Fruit fly (Drosophila melanogaster) whole organism, embryonic: Measurements from ENCODE around the gene Spase25.
A peak's percentile ranks its signal among the peaks of the same experiment; 100 is the strongest.

Experiments
- Awh ChIP-seq: fragments of 200-800 bp; sonication (Bioruptor generic); IDR thresholded peaks from 2 replicates; pipeline ENCODE4, ENCODE4 v1.3.6; 2022; ENCODE audit warnings: missing biosample characterization, missing genetic modification characterization
- CG10654 ChIP-seq: fragments of 200-800 bp; sonication (Bioruptor generic); optimal IDR thresholded peaks from 2 replicates; lab custom pipeline; 2016; ENCODE audit warnings: missing biosample characterization, missing genetic modification characterization
- CG11398 ChIP-seq: fragments of 200-800 bp; sonication (Bioruptor generic); optimal IDR thresholded peaks from 2 replicates; lab custom pipeline; 2016; ENCODE audit warnings: missing biosample characterization, missing genetic modification characterization
- CG12219 ChIP-seq: fragments of 200-800 bp; sonication (Bioruptor generic); optimal IDR thresholded peaks from 3 replicates; lab custom pipeline; 2018; ENCODE audit warnings: missing biosample characterization, mild to moderate bottlenecking, missing genetic modification characterization
- CG12236 ChIP-seq: fragments of 200-800 bp; sonication (Bioruptor generic); optimal IDR thresholded peaks from 2 replicates; lab custom pipeline; 2016; ENCODE audit warnings: missing biosample characterization, missing genetic modification characterization
- CG12744 ChIP-seq: fragments of 200-800 bp; sonication (Bioruptor generic); optimal IDR thresholded peaks from 2 replicates; lab custom pipeline; 2016; ENCODE audit warnings: missing biosample characterization, missing genetic modification characterization
- CG14050 ChIP-seq: fragments of 200-800 bp; sonication (Bioruptor generic); IDR thresholded peaks from 3 replicates; pipeline ENCODE4 v1.3.6; 2022; ENCODE audit warnings: missing biosample characterization, missing genetic modification characterization
- CG14667 ChIP-seq: fragments of 200-800 bp; sonication (Bioruptor generic); IDR thresholded peaks from 2 replicates; pipeline ENCODE4 v1.3.6; 2022; ENCODE audit warnings: missing biosample characterization, missing genetic modification characterization
- CG14965 ChIP-seq: fragments of 200-800 bp; sonication (Bioruptor generic); optimal IDR thresholded peaks from 2 replicates; lab custom pipeline; 2016; ENCODE audit warnings: missing biosample characterization, missing genetic modification characterization, borderline replicate concordance
- CG15514 ChIP-seq: fragments of 200-800 bp; sonication (Bioruptor generic); optimal IDR thresholded peaks from 3 replicates; lab custom pipeline; 2017; ENCODE audit warnings: missing biosample characterization, missing genetic modification characterization, mild to moderate bottlenecking, moderate library complexity, missing genetic modification reagents
- CG15696 ChIP-seq: fragments of 200-800 bp; sonication (Bioruptor generic); optimal IDR thresholded peaks from 2 replicates; lab custom pipeline; 2019; ENCODE audit warnings: missing biosample characterization, mild to moderate bottlenecking, missing genetic modification characterization, moderate library complexity
- CG17359 ChIP-seq: fragments of 200-800 bp; sonication (Bioruptor generic); optimal IDR thresholded peaks from 3 replicates; lab custom pipeline; 2018; ENCODE audit warnings: missing biosample characterization, mild to moderate bottlenecking, missing genetic modification characterization, moderate library complexity
- CG18599 ChIP-seq: fragments of 200-800 bp; sonication (Bioruptor generic); optimal IDR thresholded peaks from 3 replicates; lab custom pipeline; 2017; ENCODE audit warnings: missing biosample characterization, missing genetic modification characterization, mild to moderate bottlenecking, moderate library complexity, missing genetic modification reagents
- CG2120 ChIP-seq: fragments of 200-800 bp; sonication (Bioruptor generic); optimal IDR thresholded peaks from 3 replicates; lab custom pipeline; 2016; ENCODE audit warnings: missing biosample characterization, missing genetic modification characterization
- CG2712 ChIP-seq: fragments of 200-800 bp; optimal IDR thresholded peaks from 3 replicates; lab custom pipeline; 2019; ENCODE audit warnings: missing biosample characterization, mild to moderate bottlenecking, missing genetic modification characterization, moderate library complexity
- CG3065 ChIP-seq: fragments of 200-800 bp; sonication (Bioruptor generic); optimal IDR thresholded peaks from 2 replicates; lab custom pipeline; 2016; ENCODE audit warnings: missing biosample characterization, missing genetic modification characterization
- CG33213 ChIP-seq: fragments of 200-800 bp; sonication (Bioruptor generic); optimal IDR thresholded peaks from 3 replicates; lab custom pipeline; 2016; ENCODE audit warnings: missing biosample characterization, missing genetic modification characterization
- CG3995 ChIP-seq: fragments of 200-800 bp; sonication (Bioruptor generic); optimal IDR thresholded peaks from 3 replicates; lab custom pipeline; 2016; ENCODE audit warnings: missing biosample characterization, missing genetic modification characterization
- CG4854 ChIP-seq: fragments of 200-800 bp; sonication (Bioruptor generic); optimal IDR thresholded peaks from 2 replicates; lab custom pipeline; 2016; ENCODE audit warnings: missing biosample characterization, missing genetic modification characterization, inconsistent platforms
- CG7786 ChIP-seq: fragments of 200-800 bp; sonication (Bioruptor generic); optimal IDR thresholded peaks from 2 replicates; lab custom pipeline; 2016; ENCODE audit warnings: missing biosample characterization, missing genetic modification characterization
- CG8281 ChIP-seq: fragments of 200-800 bp; sonication (Bioruptor generic); optimal IDR thresholded peaks from 2 replicates; lab custom pipeline; 2018; ENCODE audit warnings: missing biosample characterization, mild to moderate bottlenecking, missing genetic modification characterization, moderate library complexity
- CG8388 ChIP-seq: fragments of 200-800 bp; sonication (Bioruptor generic); optimal IDR thresholded peaks from 2 replicates; lab custom pipeline; 2019; ENCODE audit warnings: missing biosample characterization, mild to moderate bottlenecking, missing genetic modification characterization, moderate library complexity
- CG9797 ChIP-seq: fragments of 200-800 bp; sonication (Bioruptor generic); optimal IDR thresholded peaks from 3 replicates; lab custom pipeline; 2018; ENCODE audit warnings: missing biosample characterization, mild to moderate bottlenecking, missing genetic modification characterization
- Dip2 ChIP-seq: fragments of 200-800 bp; sonication (Bioruptor generic); IDR thresholded peaks from 2 replicates; pipeline ENCODE4 v1.3.6; 2022; ENCODE audit warnings: missing biosample characterization, missing genetic modification characterization
- GATAe ChIP-seq: fragments of 200-800 bp; sonication (Bioruptor generic); conservative IDR thresholded peaks from 2 replicates; pipeline ENCODE4 v1.3.6; 2022; ENCODE audit warnings: missing biosample characterization, missing genetic modification characterization
- H15 ChIP-seq: fragments of 200-800 bp; sonication (Bioruptor generic); IDR thresholded peaks from 3 replicates; pipeline ENCODE4 v1.3.6; 2022; ENCODE audit warnings: missing biosample characterization, missing genetic modification characterization
- Hr78 ChIP-seq, 2 experiments: fragments of 200-800 bp in 1 of 2; fragments of >200 bp in 1 of 2; sonication (Bioruptor generic) in 1 of 2; optimal IDR thresholded peaks; 2 replicates each; lab custom pipeline; 2017 to 2019; ENCODE audit warnings: missing biosample characterization in 2 of 2, missing genetic modification characterization in 2 of 2, mild to moderate bottlenecking in 1 of 2, moderate library complexity in 1 of 2
- Hsf ChIP-seq: fragments of 200-800 bp; sonication (Bioruptor generic); optimal IDR thresholded peaks from 3 replicates; lab custom pipeline; 2016; ENCODE audit warnings: missing biosample characterization, missing genetic modification characterization
- Max ChIP-seq: fragments of 200-800 bp; sonication (Bioruptor generic); optimal IDR thresholded peaks from 2 replicates; lab custom pipeline; 2016; ENCODE audit warnings: missing biosample characterization, mild to moderate bottlenecking, missing genetic modification characterization
- Myb ChIP-seq: fragments of 200-800 bp; sonication (Bioruptor generic); optimal IDR thresholded peaks from 2 replicates; lab custom pipeline; 2016; ENCODE audit warnings: missing biosample characterization, missing genetic modification characterization
- Sox100B ChIP-seq: fragments of 200-800 bp; sonication (Bioruptor generic); optimal IDR thresholded peaks from 3 replicates; lab custom pipeline; 2018; ENCODE audit warnings: missing biosample characterization, mild to moderate bottlenecking, missing genetic modification characterization
- Ssrp ChIP-seq: fragments of 200-800 bp; sonication (Bioruptor generic); optimal IDR thresholded peaks from 2 replicates; lab custom pipeline; 2018; ENCODE audit warnings: missing biosample characterization, mild to moderate bottlenecking, missing genetic modification characterization, moderate library complexity
- Usf ChIP-seq: fragments of 200-800 bp; sonication (Bioruptor generic); optimal IDR thresholded peaks from 2 replicates; lab custom pipeline; 2017; ENCODE audit warnings: missing genotype, missing biosample characterization, missing genetic modification characterization
- YL-1 ChIP-seq: fragments of 200-800 bp; sonication (Bioruptor generic); optimal IDR thresholded peaks from 3 replicates; lab custom pipeline; 2017; ENCODE audit warnings: missing biosample characterization, mild to moderate bottlenecking, missing genetic modification characterization
- ab ChIP-seq: fragments of 200-800 bp; sonication (Bioruptor generic); optimal IDR thresholded peaks from 2 replicates; lab custom pipeline; 2016; ENCODE audit warnings: missing biosample characterization, missing genetic modification characterization
- az2 ChIP-seq: fragments of 200-800 bp; sonication (Bioruptor generic); optimal IDR thresholded peaks from 3 replicates; lab custom pipeline; 2016; ENCODE audit warnings: missing biosample characterization, missing genetic modification characterization
- cas ChIP-seq: fragments of 200-800 bp; sonication (Bioruptor generic); IDR thresholded peaks from 2 replicates; pipeline ENCODE4 v1.3.6; 2022; ENCODE audit warnings: missing biosample characterization, missing genetic modification characterization
- chif ChIP-seq, 2 experiments: fragments of 200-800 bp; sonication (Bioruptor generic); optimal IDR thresholded peaks; 3 replicates each; lab custom pipeline; 2016; ENCODE audit warnings: missing biosample characterization in 2 of 2, missing genetic modification characterization in 2 of 2
- chinmo ChIP-seq: fragments of 200-800 bp; sonication (Bioruptor generic); IDR thresholded peaks from 4 replicates; pipeline ENCODE4 v1.3.6; 2022; ENCODE audit warnings: missing biosample characterization, missing genetic modification characterization; ENCODE audit not compliant: partially characterized antibody
- corto ChIP-seq: fragments of 200-800 bp; sonication (Bioruptor generic); optimal IDR thresholded peaks from 2 replicates; lab custom pipeline; 2016; ENCODE audit warnings: missing biosample characterization, mild to moderate bottlenecking, missing genetic modification characterization, moderate library complexity
- crol ChIP-seq: fragments of 200-800 bp; sonication (Bioruptor generic); IDR thresholded peaks from 2 replicates; pipeline ENCODE4 v1.3.6; 2022; ENCODE audit warnings: missing biosample characterization, missing genetic modification characterization
- ems ChIP-seq: fragments of 200-800 bp; sonication (Bioruptor generic); optimal IDR thresholded peaks from 3 replicates; lab custom pipeline; 2016; ENCODE audit warnings: missing biosample characterization, missing genetic modification characterization
- eve ChIP-seq, 2 experiments: fragments of >200 bp; optimal IDR thresholded peaks; 2 replicates each; lab custom pipeline; 2017; ENCODE audit warnings: missing biosample characterization in 2 of 2, missing genetic modification characterization in 2 of 2
- ham ChIP-seq: fragments of 200-800 bp; sonication (Bioruptor generic); IDR thresholded peaks from 2 replicates; pipeline ENCODE4 v1.3.6; 2022; ENCODE audit warnings: missing biosample characterization, missing genetic modification characterization
- ro ChIP-seq: fragments of 200-800 bp; sonication (Bioruptor generic); IDR thresholded peaks from 2 replicates; pipeline ENCODE4 v1.3.6; 2022; ENCODE audit warnings: missing biosample characterization, missing genetic modification characterization
- sens-2 ChIP-seq: fragments of 200-800 bp; sonication (Bioruptor generic); IDR thresholded peaks from 2 replicates; pipeline ENCODE4 v1.3.6; 2022; ENCODE audit warnings: missing biosample characterization, missing genetic modification characterization
- sima ChIP-seq: fragments of 200-800 bp; sonication (Bioruptor generic); optimal IDR thresholded peaks from 2 replicates; lab custom pipeline; 2016; ENCODE audit warnings: missing biosample characterization, missing genetic modification characterization
- so ChIP-seq: fragments of 200-800 bp; sonication (Bioruptor generic); IDR thresholded peaks from 3 replicates; pipeline ENCODE4 v1.3.6; 2022; ENCODE audit warnings: missing biosample characterization, missing genetic modification characterization
- wdn ChIP-seq: fragments of 200-800 bp; sonication (Bioruptor generic); IDR thresholded peaks from 2 replicates; pipeline ENCODE4 v1.3.6; 2022; ENCODE audit warnings: missing biosample characterization, missing genetic modification characterization
- zen2 ChIP-seq: fragments of 200-800 bp; sonication (Bioruptor generic); IDR thresholded peaks from 3 replicates; pipeline ENCODE4 v1.3.6; 2022; ENCODE audit warnings: missing biosample characterization, missing genetic modification characterization; ENCODE audit not compliant: partially characterized antibody

The Spase25 gene

dm6 chrX:11494731-11495277, 9.8 kb downstream of the Spase25 start (continued):
- TF ChIP-seq crol (GFP tag; lab: Robert Waterston, UW) (no peak), CG15514 (GFP tag; lab: Kevin White, UChicago) (peak; percentile 11), corto (GFP tag; lab: Kevin White, UChicago) (peak; percentile 35), cas (no peak), CG15696 (tag; lab: Kevin White, UChicago) (peak; percentile 78), CG7786 (peak; percentile 57), ro (GFP tag; lab: Robert Waterston, UW) (peak; percentile 13; the same call in 1 of the 2 replicates), CG18599 (GFP tag; lab: Kevin White, UChicago) (peak; percentile 55), Max (GFP tag; lab: Kevin White, UChicago) (peak; percentile 52), CG4854 (GFP tag; lab: Kevin White, UChicago) (no peak), CG11398 (peak; percentile 34), chif (GFP tag; optimal IDR thresholded peaks at IDR 0.05; lab: Kevin White, UChicago) (peak; percentile 64 to 88), ems (GFP tag; lab: Kevin White, UChicago) (peak; percentile 32), Hr78 (GFP tag; optimal IDR thresholded peaks at IDR 0.05; lab: Kevin White, UChicago) (peak in 1 of 2 experiments; percentile 52), chinmo (GFP tag; lab: Robert Waterston, UW) (no peak), CG17359 (tag; lab: Kevin White, UChicago) (peak; percentile 59), az2 (GFP tag; lab: Kevin White, UChicago) (peak; percentile 76), CG12219 (GFP tag; lab: Kevin White, UChicago) (peak; percentile 73), sens-2 (GFP tag; lab: Robert Waterston, UW) (no peak; the same call in 1 of the 2 replicates), CG2712 (tag; lab: Kevin White, UChicago) (peak; percentile 88), Sox100B (GFP tag; lab: Kevin White, UChicago) (peak; percentile 77), so (GFP tag; lab: Robert Waterston, UW) (peak; percentile 8; the same call in 1 of the 3 replicates), CG12236 (GFP tag; lab: Kevin White, UChicago) (peak; percentile 49), CG12744 (no peak), Dip2 (GFP tag; lab: Robert Waterston, UW) (no peak), CG33213 (GFP tag; lab: Kevin White, UChicago) (peak; percentile 18), Awh (no peak), CG14667 (GFP tag; lab: Robert Waterston, UW) (peak; percentile 33; the same call in 1 of the 2 replicates), sima (GFP tag; lab: Kevin White, UChicago) (no peak), CG2120 (GFP tag; lab: Kevin White, UChicago) (peak; percentile 38), H15 (GFP tag; lab: Robert Waterston, UW) (no peak), CG3995 (GFP tag; lab: Kevin White, UChicago) (no peak), Usf (GFP tag; lab: Kevin White, UChicago) (peak; percentile 52), CG9797 (GFP tag; lab: Kevin White, UChicago) (peak; percentile 7), zen2 (GFP tag; lab: Robert Waterston, UW) (no peak), Ssrp (tag; lab: Kevin White, UChicago) (peak; percentile 84), wdn (GFP tag; lab: Robert Waterston, UW) (no peak), CG3065 (GFP tag; lab: Kevin White, UChicago) (peak; percentile 25), ham (GFP tag; lab: Robert Waterston, UW) (no peak), Myb (peak; percentile 9), CG8281 (tag; lab: Kevin White, UChicago) (peak; percentile 37), GATAe (GFP tag; lab: Robert Waterston, UW) (no peak), CG14050 (GFP tag; lab: Robert Waterston, UW) (no peak), CG14965 (GFP tag; lab: Kevin White, UChicago) (no peak), Hsf (peak; percentile 83), CG10654 (GFP tag; lab: Kevin White, UChicago) (peak; percentile 52), eve (GFP tag; optimal IDR thresholded peaks at IDR 0.05; lab: Kevin White, UChicago) (peak in 1 of 2 experiments; percentile 97), CG8388 (peak; percentile 83), YL-1 (GFP tag; lab: Kevin White, UChicago) (peak; percentile 20), ab (no peak)
